Worm (Caenorhabditis elegans) whole organism, early embryonic: ENCODE measurements around the gene irld-20.

Experiments
- ama-1 ChIP-seq: fragments of 150-350 bp; optimal IDR thresholded peaks from 2 replicates; lab custom pipeline; 2014
- tra-4 ChIP-seq: sonication (generic microtip); optimal IDR thresholded peaks from 2 replicates; lab custom pipeline; 2017; ENCODE audit warnings: missing genetic modification characterization, missing compliant biosample characterization

DNA sequence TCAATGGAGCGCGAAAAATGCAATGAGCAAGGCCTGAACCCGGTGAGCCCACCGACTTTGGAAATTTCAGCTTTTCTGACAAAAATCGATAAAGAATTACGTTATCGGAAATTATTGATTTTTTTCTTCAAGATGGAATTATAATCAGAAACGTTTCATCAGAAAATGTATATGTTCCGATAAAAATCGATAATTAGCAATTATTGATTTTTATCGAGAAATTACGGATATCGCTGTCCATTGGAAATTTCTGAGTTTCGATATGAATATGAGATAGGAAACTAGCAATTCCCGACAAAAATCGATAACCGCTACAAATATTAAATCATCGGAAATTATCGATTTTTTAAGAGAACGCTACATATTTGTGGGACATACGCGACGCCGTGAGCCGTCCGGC is 43.3 kb downstream of the irld-20 start:
- TF ChIP-seq tra-4 (tag; lab: Kevin White, UChicago) (no peak), ama-1 (lab: Kevin White, UChicago) (no peak)
